Worm (Caenorhabditis elegans): Measurements from ENCODE around the gene ubc-20.

DNA sequence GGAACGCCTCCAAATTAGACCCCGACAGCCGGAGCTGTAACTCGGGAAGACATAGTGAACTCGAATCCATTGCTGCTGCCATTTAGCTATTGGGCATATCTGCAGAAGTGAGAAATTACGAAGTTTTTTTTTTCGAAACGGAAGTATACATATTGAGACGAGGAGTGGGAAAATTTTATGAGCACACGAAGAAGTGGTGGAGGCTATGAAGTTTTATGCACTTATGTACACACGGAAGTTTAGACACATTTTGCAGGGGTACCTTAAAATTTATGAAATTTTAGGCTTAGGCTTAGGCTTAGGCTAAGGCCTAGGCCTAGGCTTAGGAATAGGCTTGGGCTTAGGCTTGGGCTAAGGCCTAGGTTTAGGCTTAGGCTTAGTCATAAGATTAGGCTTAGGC, 18.4 kb downstream of the ubc-20 start, which contains the start of gene W10C4.1:
- TF ChIP-seq tbx-37 (GFP tag; conservative IDR thresholded peaks at IDR 0.05): no peak
- no peak for TF ChIP-seq ama-1 (optimal IDR thresholded peaks at IDR 0.05)
- no peak for TF ChIP-seq flt-1 (GFP tag; IDR thresholded peaks at IDR 0.05)
- TF ChIP-seq ceh-13 (GFP tag; optimal IDR thresholded peaks at IDR 0.05): no peak
- no peak for TF ChIP-seq hmbx-1 (tag; optimal IDR thresholded peaks at IDR 0.05)
- no peak for TF ChIP-seq tbx-11 (GFP tag; IDR thresholded peaks at IDR 0.05)

Data from whole organism, early embryonic.